Fruit fly (Drosophila melanogaster) whole organism, embryonic: ENCODE measurements around the gene RpS20.
A peak's percentile ranks its signal among the peaks of the same experiment; 100 is the strongest.

ENCODE experiments used
- Adf1 ChIP-seq: fragments of 200-800 bp; sonication (Bioruptor generic); IDR thresholded peaks from 2 replicates; pipeline ENCODE4 v1.3.6; 2022; ENCODE audit warnings: missing biosample characterization, missing genetic modification characterization
- Atf3 ChIP-seq: fragments of 200-800 bp; sonication (Bioruptor generic); optimal IDR thresholded peaks from 3 replicates; lab custom pipeline; 2016; ENCODE audit warnings: missing biosample characterization, missing genetic modification characterization
- BtbVII ChIP-seq: fragments of 200-800 bp; sonication (Bioruptor generic); optimal IDR thresholded peaks from 3 replicates; lab custom pipeline; 2017; ENCODE audit warnings: missing biosample characterization, mild to moderate bottlenecking, missing genetic modification characterization
- CG10959 ChIP-seq: fragments of 200-800 bp; sonication (Bioruptor generic); IDR thresholded peaks from 2 replicates; pipeline ENCODE4 v1.3.6; 2022; ENCODE audit warnings: missing biosample characterization, missing genetic modification characterization
- CG15479 ChIP-seq: fragments of 200-800 bp; sonication (Bioruptor generic); optimal IDR thresholded peaks from 3 replicates; lab custom pipeline; 2019; ENCODE audit warnings: missing biosample characterization, mild to moderate bottlenecking, missing genetic modification characterization, moderate library complexity
- CG17328 ChIP-seq: fragments of 200-800 bp; sonication (Bioruptor generic); IDR thresholded peaks from 2 replicates; pipeline ENCODE4 v1.3.6; 2022; ENCODE audit warnings: missing biosample characterization, missing genetic modification characterization
- CG1792 ChIP-seq: fragments of 200-800 bp; sonication (Bioruptor generic); optimal IDR thresholded peaks from 2 replicates; lab custom pipeline; 2016; ENCODE audit warnings: missing biosample characterization, missing genetic modification characterization
- CG18619 ChIP-seq: fragments of 200-800 bp; sonication (Bioruptor generic); optimal IDR thresholded peaks from 3 replicates; lab custom pipeline; 2017; ENCODE audit warnings: missing biosample characterization, mild to moderate bottlenecking, missing genetic modification characterization
- CG30403 ChIP-seq: fragments of 200-800 bp; sonication (Bioruptor generic); optimal IDR thresholded peaks from 3 replicates; lab custom pipeline; 2016; ENCODE audit warnings: missing biosample characterization, missing genetic modification characterization
- CG31224 ChIP-seq: fragments of 200-800 bp; sonication (Bioruptor generic); IDR thresholded peaks from 2 replicates; pipeline ENCODE4 v1.3.6; 2022; ENCODE audit warnings: missing biosample characterization, missing genetic modification characterization
- CG3838 ChIP-seq: fragments of 200-800 bp; sonication (Bioruptor generic); optimal IDR thresholded peaks from 3 replicates; lab custom pipeline; 2016; ENCODE audit warnings: missing biosample characterization, missing genetic modification characterization
- CG4730 ChIP-seq: fragments of 200-800 bp; sonication (Bioruptor generic); IDR thresholded peaks from 2 replicates; pipeline ENCODE4 v1.3.6; 2022; ENCODE audit warnings: missing biosample characterization, missing genetic modification characterization
- CG5953 ChIP-seq: fragments of 200-800 bp; sonication (Bioruptor generic); IDR thresholded peaks from 2 replicates; pipeline ENCODE4 v1.3.6; 2022; ENCODE audit warnings: missing biosample characterization, missing genetic modification characterization
- Dek ChIP-seq: fragments of 200-800 bp; sonication (Bioruptor generic); optimal IDR thresholded peaks from 3 replicates; lab custom pipeline; 2019; ENCODE audit warnings: missing biosample characterization, mild to moderate bottlenecking, missing genetic modification characterization, moderate library complexity
- Doc3 ChIP-seq: fragments of 200-800 bp; sonication (Bioruptor generic); IDR thresholded peaks from 3 replicates; pipeline ENCODE4 v1.3.6; 2022; ENCODE audit warnings: missing biosample characterization, missing genetic modification characterization; ENCODE audit not compliant: partially characterized antibody
- Ets65A ChIP-seq: fragments of 200-800 bp; sonication (Bioruptor generic); peaks from one replicate; lab custom pipeline; 2016; ENCODE audit warnings: missing biosample characterization, missing genetic modification characterization
- Hmx ChIP-seq: fragments of 200-800 bp; sonication (Bioruptor generic); optimal IDR thresholded peaks from 2 replicates; lab custom pipeline; 2016; ENCODE audit warnings: missing biosample characterization, missing genetic modification characterization
- Rx ChIP-seq: fragments of 200-800 bp; sonication (Bioruptor generic); IDR thresholded peaks from 2 replicates; pipeline ENCODE4 v1.3.6; 2022; ENCODE audit warnings: missing biosample characterization, missing genetic modification characterization
- Sox100B ChIP-seq: fragments of 200-800 bp; sonication (Bioruptor generic); optimal IDR thresholded peaks from 3 replicates; lab custom pipeline; 2018; ENCODE audit warnings: missing biosample characterization, mild to moderate bottlenecking, missing genetic modification characterization
- Trl ChIP-seq, 3 experiments: fragments of >200 bp in 2 of 3; fragments of 200-800 bp in 1 of 3; sonication (Bioruptor generic) in 1 of 3; optimal IDR thresholded peaks; 2 replicates in 1 of 3; 3 replicates in 2 of 3; lab custom pipeline; 2016 to 2017; ENCODE audit warnings: missing biosample characterization in 1 of 3, missing genetic modification characterization in 1 of 3
- ara ChIP-seq: fragments of 200-800 bp; sonication (Bioruptor generic); IDR thresholded peaks from 2 replicates; pipeline ENCODE4 v1.3.6; 2022; ENCODE audit warnings: missing biosample characterization, missing genetic modification characterization
- ci ChIP-seq: fragments of 200-800 bp; sonication (Bioruptor generic); IDR thresholded peaks from 3 replicates; pipeline ENCODE4 v1.3.6; 2022; ENCODE audit warnings: missing biosample characterization, missing genetic modification characterization
- eve ChIP-seq, 2 experiments: fragments of >200 bp; optimal IDR thresholded peaks; 2 replicates each; lab custom pipeline; 2017; ENCODE audit warnings: missing biosample characterization in 2 of 2, missing genetic modification characterization in 2 of 2
- ewg ChIP-seq: fragments of 200-800 bp; sonication (Bioruptor generic); optimal IDR thresholded peaks from 3 replicates; lab custom pipeline; 2017; ENCODE audit warnings: mild to moderate bottlenecking, missing biosample characterization, missing genetic modification reagents, missing genetic modification characterization
- exex ChIP-seq: fragments of 200-800 bp; sonication (Bioruptor generic); optimal IDR thresholded peaks from 4 replicates; lab custom pipeline; 2018; ENCODE audit warnings: missing biosample characterization, mild to moderate bottlenecking, missing genetic modification characterization, moderate library complexity
- fru ChIP-seq: fragments of >200 bp; optimal IDR thresholded peaks from 2 replicates; lab custom pipeline; 2017
- fu2 ChIP-seq: fragments of 200-800 bp; sonication (Bioruptor generic); optimal IDR thresholded peaks from 2 replicates; lab custom pipeline; 2016; ENCODE audit warnings: missing biosample characterization, missing genetic modification characterization
- gcm2 ChIP-seq: fragments of 200-800 bp; sonication (Bioruptor generic); optimal IDR thresholded peaks from 2 replicates; lab custom pipeline; 2016; ENCODE audit warnings: missing biosample characterization, missing genetic modification characterization
- gro ChIP-seq: fragments of 200-800 bp; sonication (Bioruptor generic); optimal IDR thresholded peaks from 2 replicates; lab custom pipeline; 2016; ENCODE audit warnings: missing biosample characterization, missing genetic modification characterization
- hkb ChIP-seq, 2 experiments: fragments of 200-800 bp in 1 of 2; fragments of >200 bp in 1 of 2; sonication (Bioruptor generic) in 1 of 2; IDR thresholded peaks in 1 of 2; optimal IDR thresholded peaks in 1 of 2; 2 replicates each; pipeline versions ENCODE4 v1.3.6 to Lab custom; 2017 to 2022; ENCODE audit warnings: missing biosample characterization in 1 of 2, missing genetic modification characterization in 1 of 2
- ind ChIP-seq: fragments of 200-800 bp; sonication (Bioruptor generic); optimal IDR thresholded peaks from 3 replicates; lab custom pipeline; 2016; ENCODE audit warnings: missing biosample characterization, missing genetic modification characterization
- lov ChIP-seq, 2 experiments: fragments of 200-800 bp in 1 of 2; fragments of >200 bp in 1 of 2; sonication (Bioruptor generic) in 1 of 2; IDR thresholded peaks in 1 of 2; optimal IDR thresholded peaks in 1 of 2; 2 replicates in 1 of 2; 3 replicates in 1 of 2; pipeline versions ENCODE4 v1.3.6 to Lab custom; 2017 to 2022; ENCODE audit warnings: missing biosample characterization in 1 of 2, missing genetic modification characterization in 1 of 2
- nau ChIP-seq: fragments of 200-800 bp; sonication (Bioruptor generic); optimal IDR thresholded peaks from 3 replicates; lab custom pipeline; 2017; ENCODE audit warnings: missing biosample characterization, mild to moderate bottlenecking, missing genetic modification characterization, missing genetic modification reagents
- odd ChIP-seq: fragments of 200-800 bp; sonication (Bioruptor generic); optimal IDR thresholded peaks from 2 replicates; lab custom pipeline; 2017; ENCODE audit warnings: missing biosample characterization, mild to moderate bottlenecking, missing genetic modification characterization
- sc ChIP-seq, 3 experiments: fragments of >200 bp in 2 of 3; fragments of 200-800 bp in 1 of 3; sonication (Bioruptor generic) in 1 of 3; optimal IDR thresholded peaks; 2 replicates in 2 of 3; 3 replicates in 1 of 3; lab custom pipeline; 2017; ENCODE audit warnings: mild to moderate bottlenecking in 1 of 3, missing biosample characterization in 1 of 3, missing genetic modification characterization in 1 of 3, missing genetic modification reagents in 1 of 3
- sna ChIP-seq: fragments of 200-800 bp; sonication (Bioruptor generic); IDR thresholded peaks from 2 replicates; pipeline ENCODE4 v1.3.6; 2022; ENCODE audit warnings: missing biosample characterization, missing genetic modification characterization; ENCODE audit not compliant: partially characterized antibody
- stc ChIP-seq: fragments of 200-800 bp; sonication (Bioruptor generic); IDR thresholded peaks from 2 replicates; pipeline ENCODE4 v1.3.6; 2022; ENCODE audit warnings: missing biosample characterization, missing genetic modification characterization
- tna ChIP-seq: fragments of 200-800 bp; sonication (Bioruptor generic); IDR thresholded peaks from 2 replicates; pipeline ENCODE4 v1.3.6; 2022; ENCODE audit warnings: missing biosample characterization, missing genetic modification characterization; ENCODE audit not compliant: partially characterized antibody
- tx ChIP-seq: fragments of 200-800 bp; sonication (Bioruptor generic); optimal IDR thresholded peaks from 2 replicates; lab custom pipeline; 2016; ENCODE audit warnings: missing biosample characterization, missing genetic modification characterization
- zfh1 ChIP-seq: fragments of 200-800 bp; sonication (Bioruptor generic); IDR thresholded peaks from 3 replicates; pipeline ENCODE4 v1.3.6; 2022; ENCODE audit warnings: missing biosample characterization, missing genetic modification characterization

The RpS20 gene

DNA sequence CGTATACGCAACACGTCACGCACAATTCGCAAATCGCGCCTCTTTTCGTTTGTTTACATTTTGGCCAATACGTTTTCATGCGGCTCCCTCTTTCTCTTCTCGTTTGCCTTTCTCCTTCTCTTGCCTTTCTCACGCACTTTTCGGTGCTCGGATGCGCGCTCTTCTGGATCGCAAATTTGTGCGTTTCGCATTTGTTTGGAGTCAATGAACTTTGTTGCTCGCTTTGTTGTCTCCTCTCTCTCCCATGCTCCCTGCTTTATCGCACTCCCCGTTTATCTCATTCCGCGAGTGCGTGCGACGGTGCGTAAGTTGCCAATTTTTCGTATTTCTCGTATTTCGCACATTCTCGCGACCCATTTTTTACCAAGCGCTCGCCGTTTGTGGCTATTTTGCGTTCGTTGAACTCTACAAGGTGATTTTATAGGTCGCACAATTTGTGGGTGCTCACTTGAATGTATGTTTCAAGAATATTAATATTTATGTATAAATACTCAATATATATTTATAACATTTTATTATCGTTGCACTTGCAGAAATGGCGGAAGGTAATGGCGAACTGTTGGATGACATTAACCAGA, 30.7 kb upstream of the RpS20 start:
- TF ChIP-seq zfh1 (no peak), CG15479 (GFP tag; lab: Kevin White, UChicago) (peak; percentile 73), fu2 (no peak), Ets65A (no peak), gro (GFP tag; lab: Kevin White, UChicago) (no peak), ara (GFP tag; lab: Robert Waterston, UW) (peak; percentile 29; the same call in 1 of the 2 replicates), Trl (optimal IDR thresholded peaks at IDR 0.05; lab: Kevin White, UChicago) (peak in 1 of 2 experiments; percentile 23), Trl (GFP tag; optimal IDR thresholded peaks at IDR 0.05; lab: Kevin White, UChicago) (no peak), tx (GFP tag; lab: Kevin White, UChicago) (no peak), CG5953 (GFP tag; lab: Robert Waterston, UW) (no peak), CG18619 (no peak), Atf3 (GFP tag; lab: Kevin White, UChicago) (no peak), lov (optimal IDR thresholded peaks at IDR 0.05; lab: Kevin White, UChicago) (no peak), lov (GFP tag; IDR thresholded peaks at IDR 0.05; lab: Robert Waterston, UW) (no peak), tna (GFP tag; lab: Robert Waterston, UW) (no peak), sc (optimal IDR thresholded peaks at IDR 0.05; lab: Kevin White, UChicago) (no peak), sc (GFP tag; optimal IDR thresholded peaks at IDR 0.05; lab: Kevin White, UChicago) (no peak), ind (GFP tag; lab: Kevin White, UChicago) (no peak), Dek (tag; lab: Kevin White, UChicago) (no peak), gcm2 (no peak), ewg (GFP tag; lab: Kevin White, UChicago) (no peak), Hmx (GFP tag; lab: Kevin White, UChicago) (no peak), Sox100B (GFP tag; lab: Kevin White, UChicago) (no peak), sna (GFP tag; lab: Robert Waterston, UW) (no peak), hkb (optimal IDR thresholded peaks at IDR 0.05; lab: Kevin White, UChicago) (no peak), hkb (GFP tag; IDR thresholded peaks at IDR 0.05; lab: Robert Waterston, UW) (no peak), CG1792 (no peak), CG17328 (GFP tag; lab: Robert Waterston, UW) (no peak), Doc3 (GFP tag; lab: Robert Waterston, UW) (0 out of 3 replicates have a peak, but pooled peaks have one; percentile 22), CG4730 (GFP tag; lab: Robert Waterston, UW) (no peak), fru (lab: Kevin White, UChicago) (no peak), odd (no peak), CG30403 (no peak), nau (no peak), CG3838 (GFP tag; lab: Kevin White, UChicago) (no peak), CG31224 (GFP tag; lab: Robert Waterston, UW) (no peak), BtbVII (no peak), Rx (GFP tag; lab: Robert Waterston, UW) (no peak)

DNA sequence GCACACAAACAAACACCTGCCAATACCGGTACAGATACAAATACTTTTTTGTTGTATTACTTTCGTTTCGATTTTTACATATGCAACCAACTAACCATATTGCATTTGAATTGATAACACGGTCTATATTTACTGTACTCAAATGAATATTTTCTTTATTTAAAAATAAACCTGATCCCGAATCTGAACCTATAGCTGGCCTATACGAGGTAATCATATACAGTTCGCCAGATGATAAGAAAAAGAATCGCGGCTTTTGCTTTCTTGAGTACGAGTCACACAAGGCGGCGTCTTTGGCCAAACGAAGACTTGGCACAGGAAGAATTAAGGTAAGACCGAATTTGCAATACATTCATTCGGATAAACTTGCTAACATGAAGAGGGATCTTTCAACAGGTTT, 25.0 kb upstream of the RpS20 start:
- TF ChIP-seq stc (no peak), Adf1 (GFP tag; lab: Robert Waterston, UW) (no peak), exex (no peak), Ets65A (peak; percentile 60), ci (GFP tag; lab: Robert Waterston, UW) (no peak), CG10959 (GFP tag; lab: Robert Waterston, UW) (no peak), eve (GFP tag; optimal IDR thresholded peaks at IDR 0.05; lab: Kevin White, UChicago) (no peak)
